Fruit fly (Drosophila melanogaster) whole organism, adult: ENCODE data around the gene CG34284.

Experiments
- CG12768 ChIP-seq: fragments of 200-800 bp; sonication (Bioruptor generic); optimal IDR thresholded peaks from 2 replicates; lab custom pipeline; 2017; ENCODE audit warnings: missing biosample characterization, missing genetic modification characterization, mild to moderate bottlenecking, moderate library complexity, missing genetic modification reagents
- CG14711 ChIP-seq: fragments of 200-800 bp; sonication (Bioruptor generic); optimal IDR thresholded peaks from 2 replicates; lab custom pipeline; 2018; ENCODE audit warnings: missing biosample characterization, mild to moderate bottlenecking, missing genetic modification characterization, moderate library complexity
- CG5204 ChIP-seq: fragments of 200-800 bp; sonication (Bioruptor generic); optimal IDR thresholded peaks from 2 replicates; lab custom pipeline; 2016; ENCODE audit warnings: missing biosample characterization, missing genetic modification characterization
- CG7101 ChIP-seq: fragments of 200-800 bp; sonication (Bioruptor generic); optimal IDR thresholded peaks from 2 replicates; lab custom pipeline; 2018; ENCODE audit warnings: missing biosample characterization, mild to moderate bottlenecking, missing genetic modification characterization, moderate library complexity
- Clk ChIP-seq: fragments of 200-800 bp; sonication (Bioruptor generic); optimal IDR thresholded peaks from 2 replicates; lab custom pipeline; 2017; ENCODE audit warnings: missing biosample characterization, missing genetic modification characterization
- Crg-1 ChIP-seq: fragments of 200-800 bp; sonication (Bioruptor generic); optimal IDR thresholded peaks from 2 replicates; lab custom pipeline; 2016; ENCODE audit warnings: missing biosample characterization, missing genetic modification characterization
- bab1 ChIP-seq: fragments of 200-800 bp; sonication (Bioruptor generic); optimal IDR thresholded peaks from 3 replicates; lab custom pipeline; 2019; ENCODE audit warnings: missing biosample characterization, mild to moderate bottlenecking, missing genetic modification characterization, moderate library complexity
- cnc ChIP-seq, 2 experiments: fragments of >200 bp; optimal IDR thresholded peaks; 2 replicates each; lab custom pipeline; 2017
- kay ChIP-seq: fragments of 200-800 bp; sonication (Bioruptor generic); peaks from one replicate; lab custom pipeline; 2016; ENCODE audit warnings: missing biosample characterization, missing genetic modification characterization, borderline replicate concordance
- pad ChIP-seq: fragments of 200-800 bp; sonication (Bioruptor generic); optimal IDR thresholded peaks from 3 replicates; lab custom pipeline; 2017; ENCODE audit warnings: missing biosample characterization, missing genetic modification characterization, mild to moderate bottlenecking, moderate library complexity, missing genetic modification reagents

- TF ChIP-seq Crg-1 (GFP tag; lab: Kevin White, UChicago), result peak; percentile 14
- peak; percentile 47 for TF ChIP-seq bab1
- peak; percentile 69 for TF ChIP-seq CG7101 (tag; lab: Kevin White, UChicago)
- peak; percentile 99 for TF ChIP-seq kay
- TF ChIP-seq pad, result peak; percentile 31
- TF ChIP-seq cnc (optimal IDR thresholded peaks at IDR 0.05; lab: Kevin White, UChicago), result no peak
- TF ChIP-seq Clk (GFP tag; lab: Kevin White, UChicago), result no peak
- TF ChIP-seq CG5204 (GFP tag; lab: Kevin White, UChicago), result no peak
- TF ChIP-seq CG12768, result peak; percentile 62
- TF ChIP-seq CG14711 (tag; lab: Kevin White, UChicago), result peak; percentile 51
Measured at dm6 chr3R:18917976-18918871, 15.5 kb upstream of the CG34284 start.
